Fruit fly (Drosophila melanogaster) whole organism, prepupa: ENCODE data around the gene CG31793.

Experiments used
- OdsH ChIP-seq: fragments of 200-800 bp; sonication (Bioruptor generic); optimal IDR thresholded peaks from 3 replicates; lab custom pipeline; 2016; ENCODE audit warnings: missing biosample characterization, missing genetic modification characterization
- lz ChIP-seq: fragments of 200-800 bp; sonication (Bioruptor generic); optimal IDR thresholded peaks from 3 replicates; lab custom pipeline; 2016; ENCODE audit warnings: missing biosample characterization, missing genetic modification characterization
- topi ChIP-seq: fragments of 200-800 bp; sonication (Bioruptor generic); optimal IDR thresholded peaks from 3 replicates; lab custom pipeline; 2016; ENCODE audit warnings: missing biosample characterization, missing genetic modification characterization

DNA sequence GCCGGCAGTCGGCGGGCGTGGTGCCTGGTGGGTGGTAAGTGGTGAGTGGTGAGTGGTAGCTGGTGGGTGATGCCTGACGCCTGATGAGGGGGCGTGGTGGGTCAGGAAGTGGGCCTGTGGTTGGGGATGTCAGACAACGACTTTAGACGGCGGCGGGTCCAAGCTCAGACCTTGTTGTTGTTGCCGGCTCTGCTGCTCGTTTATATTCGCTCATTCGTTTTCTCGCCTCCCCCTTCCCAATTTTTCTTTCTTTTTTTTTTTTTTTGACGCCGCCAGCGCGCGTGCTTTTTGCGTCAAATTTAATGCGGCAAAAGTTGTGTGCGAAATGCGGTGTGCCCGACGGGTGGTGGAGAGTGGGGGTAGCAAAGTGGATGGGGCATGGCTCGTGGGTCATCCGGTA is 16.5 kb downstream of the CG31793 start:
- TF ChIP-seq OdsH (GFP tag; lab: Kevin White, UChicago) (no peak), topi (GFP tag; lab: Kevin White, UChicago) (no peak), lz (GFP tag; lab: Kevin White, UChicago) (no peak)
